Fruit fly (Drosophila melanogaster): ENCODE measurements around the gene CG15743.

The CG15743 gene

dm6 chrX:13244462-13244861 is 41.0 kb upstream of the CG15743 start (continued):
- no peak for TF ChIP-seq CG7963 (GFP tag; IDR thresholded peaks at IDR 0.05; ENCODE audit: partially characterized antibody)
- TF ChIP-seq emc (GFP tag; optimal IDR thresholded peaks at IDR 0.05) = no peak
- no peak for TF ChIP-seq en (GFP tag; optimal IDR thresholded peaks at IDR 0.05)
- TF ChIP-seq CG10321 (GFP tag; IDR thresholded peaks at IDR 0.05) = no peak
- TF ChIP-seq CG3726 (GFP tag; IDR thresholded peaks at IDR 0.05) = no peak
- no peak for TF ChIP-seq Lpt (GFP tag; optimal IDR thresholded peaks at IDR 0.05)
- no peak for TF ChIP-seq CHES-1-like (GFP tag; optimal IDR thresholded peaks at IDR 0.05)
- TF ChIP-seq Side (GFP tag; optimal IDR thresholded peaks at IDR 0.05) = no peak
- no peak for TF ChIP-seq sens (GFP tag)
- TF ChIP-seq CG11696 (GFP tag; IDR thresholded peaks at IDR 0.05) = no peak
- 0 out of 3 replicates have a peak, but pooled peaks have one; percentile 23 for TF ChIP-seq sr (GFP tag; IDR thresholded peaks at IDR 0.05)
- TF ChIP-seq Spps (tag; optimal IDR thresholded peaks at IDR 0.05) = no peak
- no peak for TF ChIP-seq cad (GFP tag; optimal IDR thresholded peaks at IDR 0.05)
- no peak for TF ChIP-seq CG8924 (tag; optimal IDR thresholded peaks at IDR 0.05)
- TF ChIP-seq dysf (GFP tag; IDR thresholded peaks at IDR 0.05) = peak; percentile 6; the same call in 1 of the 3 replicates
- no peak for TF ChIP-seq lbe (GFP tag; optimal IDR thresholded peaks at IDR 0.05)
- no peak for TF ChIP-seq ash1 (GFP tag; optimal IDR thresholded peaks at IDR 0.05)
- no peak for TF ChIP-seq CG5245 (GFP tag; optimal IDR thresholded peaks at IDR 0.05)
- no peak for TF ChIP-seq so (GFP tag; IDR thresholded peaks at IDR 0.05)
- no peak for TF ChIP-seq fd102C (GFP tag; optimal IDR thresholded peaks at IDR 0.05)
- no peak for TF ChIP-seq CG8944 (GFP tag; optimal IDR thresholded peaks at IDR 0.05)
- TF ChIP-seq MTF-1 (GFP tag; optimal IDR thresholded peaks at IDR 0.05; ENCODE audit: borderline replicate concordance) = no peak
- no peak for TF ChIP-seq dati (GFP tag; IDR thresholded peaks at IDR 0.05)
- no peak for TF ChIP-seq CG10654 (GFP tag; optimal IDR thresholded peaks at IDR 0.05)
- no peak for TF ChIP-seq ssp (GFP tag; IDR thresholded peaks at IDR 0.05)
- no peak for TF ChIP-seq slp2 (GFP tag; optimal IDR thresholded peaks at IDR 0.05)
- no peak for TF ChIP-seq CG2120 (GFP tag; optimal IDR thresholded peaks at IDR 0.05)
- TF ChIP-seq CG11695 (GFP tag; IDR thresholded peaks at IDR 0.05) = no peak
- TF ChIP-seq CG12236 (GFP tag; optimal IDR thresholded peaks at IDR 0.05) = no peak
- no peak for TF ChIP-seq cas (GFP tag; IDR thresholded peaks at IDR 0.05)
- TF ChIP-seq her (GFP tag; optimal IDR thresholded peaks at IDR 0.05) = no peak
- peak; percentile 15 for TF ChIP-seq CG12391 (tag; optimal IDR thresholded peaks at IDR 0.05)
- TF ChIP-seq CG14860 (GFP tag; IDR thresholded peaks at IDR 0.05; ENCODE audit: partially characterized antibody) = no peak
- TF ChIP-seq CG34376 (GFP tag; optimal IDR thresholded peaks at IDR 0.05) = no peak
- TF ChIP-seq wor (GFP tag; IDR thresholded peaks at IDR 0.05) = no peak
- no peak for TF ChIP-seq Hmr (GFP tag; optimal IDR thresholded peaks at IDR 0.05)
- no peak for TF ChIP-seq BtbVII (GFP tag; optimal IDR thresholded peaks at IDR 0.05)
- TF ChIP-seq pfk (GFP tag; optimal IDR thresholded peaks at IDR 0.05) = no peak
- no peak for TF ChIP-seq CG18476 (GFP tag; optimal IDR thresholded peaks at IDR 0.05)
- TF ChIP-seq CG17361 (GFP tag; IDR thresholded peaks at IDR 0.05) = 0 out of 3 replicates have a peak, but pooled peaks have one; percentile 20
- no peak for TF ChIP-seq Ssrp (tag; optimal IDR thresholded peaks at IDR 0.05)
- peak; percentile 42; the same call in 1 of the 2 replicates for TF ChIP-seq stc (GFP tag; IDR thresholded peaks at IDR 0.05)
- no peak for TF ChIP-seq pnt (GFP tag; optimal IDR thresholded peaks at IDR 0.05)
- TF ChIP-seq HLH54F (GFP tag; optimal IDR thresholded peaks at IDR 0.05) = no peak
- no peak for TF ChIP-seq Hey (tag; optimal IDR thresholded peaks at IDR 0.05)
- no peak for TF ChIP-seq CG8388 (GFP tag; optimal IDR thresholded peaks at IDR 0.05)
- no peak for TF ChIP-seq CG15696 (tag; optimal IDR thresholded peaks at IDR 0.05)
- TF ChIP-seq Oli (tag; optimal IDR thresholded peaks at IDR 0.05) = peak; percentile 21
- no peak for TF ChIP-seq CG12744 (GFP tag; optimal IDR thresholded peaks at IDR 0.05)
- no peak for TF ChIP-seq ro (GFP tag; IDR thresholded peaks at IDR 0.05)
- no peak for TF ChIP-seq Adf1 (GFP tag; IDR thresholded peaks at IDR 0.05)
- TF ChIP-seq ems (GFP tag; optimal IDR thresholded peaks at IDR 0.05) = no peak
- no peak for TF ChIP-seq Deaf1 (tag; optimal IDR thresholded peaks at IDR 0.05)

Measured in whole organism, embryonic.